Worm (Caenorhabditis elegans): ENCODE measurements around the gene bath-9.

DNA sequence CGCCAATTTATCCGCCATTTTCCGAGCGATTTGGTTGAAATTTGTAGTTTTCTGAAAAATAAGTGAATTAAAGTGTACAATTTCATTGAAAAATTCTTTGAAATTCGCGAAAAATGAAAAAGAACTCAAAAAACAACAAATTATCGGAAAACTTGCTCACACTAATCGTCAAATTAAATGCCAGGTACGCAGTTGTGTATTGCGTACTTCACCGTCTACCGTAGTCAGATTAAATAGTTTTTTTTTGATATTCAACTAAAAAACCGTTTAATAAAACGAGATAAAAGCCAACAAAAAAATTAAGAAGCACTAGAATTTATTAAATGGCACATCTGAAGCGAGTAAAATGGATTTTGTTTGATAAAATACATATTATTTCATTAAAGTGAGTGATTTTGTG is 32.0 kb upstream of the bath-9 start, which contains the start of gene bath-28:
- TF ChIP-seq aly-1 (tag; optimal IDR thresholded peaks at IDR 0.05) (no peak), ama-1 (optimal IDR thresholded peaks at IDR 0.05) (no peak), tra-4 (tag; optimal IDR thresholded peaks at IDR 0.05) (no peak), ets-7 (tag; optimal IDR thresholded peaks at IDR 0.05) (no peak), hnd-1 (tag; optimal IDR thresholded peaks at IDR 0.05) (no peak), hmg-4 (GFP tag; optimal IDR thresholded peaks at IDR 0.05) (no peak)
